Worm (Caenorhabditis elegans) whole organism, L4 larva: Measurements from ENCODE around the gene Y17G9B.4.

Source experiments
- ceh-82 ChIP-seq: sonication (generic microtip); optimal IDR thresholded peaks from 2 replicates; lab custom pipeline; 2017; ENCODE audit warnings: missing biosample characterization, missing genetic modification characterization
- duxl-1 ChIP-seq: sonication (generic microtip); optimal IDR thresholded peaks from 2 replicates; lab custom pipeline; 2016; ENCODE audit warnings: mild to moderate bottlenecking, missing genetic modification characterization, moderate library complexity, missing compliant biosample characterization; ENCODE audit not compliant: poor library complexity
- fos-1 ChIP-seq: fragments of 150-350 bp; optimal IDR thresholded peaks from 2 replicates; lab custom pipeline; 2014; ENCODE audit warnings: missing biosample characterization, missing genetic modification characterization
- lin-39 ChIP-seq: fragments of 150-350 bp; optimal IDR thresholded peaks from 2 replicates; lab custom pipeline; 2014; ENCODE audit warnings: missing biosample characterization, missing genetic modification reagents, missing genetic modification characterization
- mdt-29 ChIP-seq: fragments of 200-800 bp; sonication (Bioruptor generic); IDR thresholded peaks from 2 replicates; pipeline ENCODE4 v1.3.6; 2022; ENCODE audit warnings: missing genetic modification reagents, missing genetic modification characterization, missing compliant biosample characterization
- snpc-4 ChIP-seq: fragments of 150-350 bp; optimal IDR thresholded peaks from 2 replicates; lab custom pipeline; 2014; ENCODE audit warnings: missing biosample characterization, missing genetic modification characterization

- no peak for TF ChIP-seq mdt-29
- TF ChIP-seq duxl-1 (tag; lab: Kevin White, UChicago) = no peak
- TF ChIP-seq lin-39 = no peak
- TF ChIP-seq snpc-4 = no peak
- no peak for TF ChIP-seq fos-1 (tag; lab: Kevin White, UChicago)
- TF ChIP-seq ceh-82 (tag; lab: Kevin White, UChicago) = no peak
Measured at ce11 chrIV:4712376-4712775, 39.5 kb upstream of the Y17G9B.4 start, which contains the start of gene yars-2.
